Fruit fly (Drosophila melanogaster) whole organism, adult: ENCODE data around the gene CG4942.

Experiments used
- CG11617 ChIP-seq: fragments of 200-800 bp; sonication (Bioruptor generic); optimal IDR thresholded peaks from 2 replicates; lab custom pipeline; 2017; ENCODE audit warnings: mild to moderate bottlenecking, missing biosample characterization, missing genetic modification reagents, missing genetic modification characterization
- CG5204 ChIP-seq: fragments of 200-800 bp; sonication (Bioruptor generic); optimal IDR thresholded peaks from 2 replicates; lab custom pipeline; 2016; ENCODE audit warnings: missing biosample characterization, missing genetic modification characterization
- CG7101 ChIP-seq: fragments of 200-800 bp; sonication (Bioruptor generic); optimal IDR thresholded peaks from 2 replicates; lab custom pipeline; 2018; ENCODE audit warnings: missing biosample characterization, mild to moderate bottlenecking, missing genetic modification characterization, moderate library complexity
- Mnt ChIP-seq: fragments of 200-800 bp; sonication (Bioruptor generic); optimal IDR thresholded peaks from 2 replicates; lab custom pipeline; 2016; ENCODE audit warnings: missing biosample characterization, mild to moderate bottlenecking, missing genetic modification characterization
- cnc ChIP-seq, 2 experiments: fragments of >200 bp; optimal IDR thresholded peaks; 2 replicates each; lab custom pipeline; 2017
- ovo ChIP-seq: fragments of 200-800 bp; sonication (Bioruptor generic); optimal IDR thresholded peaks from 2 replicates; lab custom pipeline; 2016; ENCODE audit warnings: missing biosample characterization, missing genetic modification characterization
- toe ChIP-seq: fragments of 200-800 bp; sonication (Bioruptor generic); optimal IDR thresholded peaks from 2 replicates; lab custom pipeline; 2016; ENCODE audit warnings: missing biosample characterization, missing genetic modification characterization

dm6 chr3L:9046274-9046673 is 26.6 kb upstream of the CG4942 start:
- no peak for TF ChIP-seq Mnt (GFP tag; lab: Kevin White, UChicago)
- TF ChIP-seq toe: no peak
- TF ChIP-seq CG7101: no peak
- no peak for TF ChIP-seq ovo (GFP tag; lab: Kevin White, UChicago)
- no peak for TF ChIP-seq cnc (optimal IDR thresholded peaks at IDR 0.05; lab: Kevin White, UChicago)
- no peak for TF ChIP-seq CG11617 (GFP tag; lab: Kevin White, UChicago)
- no peak for TF ChIP-seq CG5204
